Worm (Caenorhabditis elegans) whole organism, late embryonic: ENCODE results near the gene moc-2.

Source experiments
- C38D4.7 ChIP-seq: fragments of 200-800 bp; sonication (Bioruptor generic); optimal IDR thresholded peaks from 2 replicates; lab custom pipeline; 2018; ENCODE audit warnings: mild to moderate bottlenecking, missing genetic modification characterization, moderate library complexity, missing compliant biosample characterization
- Y22D7AL.16 ChIP-seq: sonication (generic microtip); optimal IDR thresholded peaks from 2 replicates; lab custom pipeline; 2016; ENCODE audit warnings: missing genetic modification characterization, missing compliant biosample characterization
- ahr-1 ChIP-seq: sonication (generic microtip); optimal IDR thresholded peaks from 2 replicates; lab custom pipeline; 2016; ENCODE audit warnings: missing genetic modification characterization, missing compliant biosample characterization
- ama-1 ChIP-seq: fragments of 150-350 bp; optimal IDR thresholded peaks from 2 replicates; lab custom pipeline; 2014
- ceh-14 ChIP-seq: sonication (generic microtip); optimal IDR thresholded peaks from 2 replicates; lab custom pipeline; 2016; ENCODE audit warnings: missing genotype, missing genetic modification characterization, missing compliant biosample characterization
- ceh-22 ChIP-seq: sonication (generic microtip); optimal IDR thresholded peaks from 2 replicates; lab custom pipeline; 2017; ENCODE audit warnings: missing biosample characterization, missing genetic modification characterization
- ceh-31 ChIP-seq: sonication (generic microtip); optimal IDR thresholded peaks from 2 replicates; lab custom pipeline; 2016; ENCODE audit warnings: missing genetic modification characterization, missing compliant biosample characterization
- ceh-34 ChIP-seq: sonication (generic microtip); optimal IDR thresholded peaks from 2 replicates; lab custom pipeline; 2016; ENCODE audit warnings: mild to moderate bottlenecking, missing genetic modification characterization, missing compliant biosample characterization
- ceh-45 ChIP-seq: fragments of 200-800 bp; sonication (Bioruptor generic); IDR thresholded peaks from 2 replicates; pipeline ENCODE4 v1.3.6; 2022; ENCODE audit warnings: missing genetic modification reagents, missing genetic modification characterization, missing compliant biosample characterization
- dve-1 ChIP-seq: sonication (generic microtip); optimal IDR thresholded peaks from 2 replicates; lab custom pipeline; 2017; ENCODE audit warnings: antibody characterized with exemption, mild to moderate bottlenecking, missing genetic modification characterization, missing compliant biosample characterization
- elt-2 ChIP-seq: sonication (generic microtip); optimal IDR thresholded peaks from 2 replicates; lab custom pipeline; 2016; ENCODE audit warnings: missing genetic modification reagents, missing genetic modification characterization, missing compliant biosample characterization
- elt-4 ChIP-seq: sonication (generic microtip); optimal IDR thresholded peaks from 2 replicates; lab custom pipeline; 2016; ENCODE audit warnings: missing genetic modification characterization, missing compliant biosample characterization
- ets-4 ChIP-seq: sonication (generic microtip); optimal IDR thresholded peaks from 2 replicates; lab custom pipeline; 2016; ENCODE audit warnings: missing genetic modification characterization, missing compliant biosample characterization
- fax-1 ChIP-seq: sonication (generic microtip); optimal IDR thresholded peaks from 2 replicates; lab custom pipeline; 2016; ENCODE audit warnings: missing genotype, missing genetic modification characterization, missing compliant biosample characterization
- fkh-10 ChIP-seq: fragments of 150-350 bp; optimal IDR thresholded peaks from 2 replicates; lab custom pipeline; 2014; ENCODE audit warnings: missing biosample characterization, missing genetic modification reagents, missing genetic modification characterization
- gmeb-2 ChIP-seq: sonication (generic microtip); optimal IDR thresholded peaks from 2 replicates; lab custom pipeline; 2016; ENCODE audit warnings: missing genetic modification characterization, inconsistent platforms, missing compliant biosample characterization
- hlh-6 ChIP-seq: sonication (generic microtip); optimal IDR thresholded peaks from 2 replicates; lab custom pipeline; 2016; ENCODE audit warnings: missing genotype, missing genetic modification characterization, missing compliant biosample characterization
- lim-6 ChIP-seq: sonication (generic microtip); optimal IDR thresholded peaks from 2 replicates; lab custom pipeline; 2016; ENCODE audit warnings: missing genetic modification characterization, missing compliant biosample characterization
- lin-11 ChIP-seq: fragments of 200-800 bp; sonication (Bioruptor generic); optimal IDR thresholded peaks from 2 replicates; lab custom pipeline; 2018; ENCODE audit warnings: mild to moderate bottlenecking, missing genetic modification characterization, missing compliant biosample characterization
- madf-2 ChIP-seq: sonication (generic microtip); optimal IDR thresholded peaks from 2 replicates; lab custom pipeline; 2017; ENCODE audit warnings: missing genetic modification characterization, missing compliant biosample characterization
- mec-3 ChIP-seq: sonication (generic microtip); optimal IDR thresholded peaks from 2 replicates; lab custom pipeline; 2016; ENCODE audit warnings: borderline replicate concordance, missing genetic modification characterization, missing compliant biosample characterization
- nfya-1 ChIP-seq: sonication (generic microtip); optimal IDR thresholded peaks from 2 replicates; lab custom pipeline; 2017; ENCODE audit warnings: missing genetic modification characterization, mild to moderate bottlenecking, missing compliant biosample characterization, antibody characterized with exemption, moderate library complexity
- nhr-11 ChIP-seq: fragments of 150-350 bp; optimal IDR thresholded peaks from 2 replicates; lab custom pipeline; 2014; ENCODE audit warnings: missing biosample characterization, missing genetic modification characterization
- nhr-232 ChIP-seq: sonication (generic microtip); optimal IDR thresholded peaks from 2 replicates; lab custom pipeline; 2016; ENCODE audit warnings: missing genetic modification characterization, missing compliant biosample characterization
- npax-4 ChIP-seq: sonication (generic microtip); optimal IDR thresholded peaks from 2 replicates; lab custom pipeline; 2016; ENCODE audit warnings: missing genetic modification characterization, missing compliant biosample characterization
- pag-3 ChIP-seq: sonication (generic microtip); optimal IDR thresholded peaks from 2 replicates; lab custom pipeline; 2016; ENCODE audit warnings: missing compliant biosample characterization, missing genetic modification characterization, borderline replicate concordance
- pat-9 ChIP-seq: fragments of 200-800 bp; sonication (Bioruptor generic); optimal IDR thresholded peaks from 2 replicates; lab custom pipeline; 2018; ENCODE audit warnings: mild to moderate bottlenecking, missing genetic modification characterization, moderate library complexity, missing compliant biosample characterization
- pax-1 ChIP-seq: fragments of 150-350 bp; optimal IDR thresholded peaks from 2 replicates; lab custom pipeline; 2014; ENCODE audit warnings: missing biosample characterization, missing genetic modification characterization
- pha-2 ChIP-seq: sonication (generic microtip); optimal IDR thresholded peaks from 2 replicates; lab custom pipeline; 2017; ENCODE audit warnings: mild to moderate bottlenecking, missing genetic modification characterization, missing compliant biosample characterization
- ref-2 ChIP-seq: sonication (generic microtip); optimal IDR thresholded peaks from 2 replicates; lab custom pipeline; 2016; ENCODE audit warnings: missing genetic modification characterization, missing compliant biosample characterization
- rnt-1 ChIP-seq: sonication (generic microtip); optimal IDR thresholded peaks from 2 replicates; lab custom pipeline; 2016; ENCODE audit warnings: missing genetic modification characterization, missing compliant biosample characterization
- sdc-2 ChIP-seq: sonication (generic microtip); optimal IDR thresholded peaks from 2 replicates; lab custom pipeline; 2016; ENCODE audit warnings: missing genotype, missing genetic modification characterization, missing compliant biosample characterization
- sox-2 ChIP-seq: fragments of 200-800 bp; sonication (Bioruptor generic); IDR thresholded peaks from 2 replicates; pipeline ENCODE4 v1.3.6; 2022; ENCODE audit warnings: missing genetic modification reagents, missing genetic modification characterization, missing compliant biosample characterization
- syd-9 ChIP-seq: sonication (generic microtip); optimal IDR thresholded peaks from 2 replicates; lab custom pipeline; 2016; ENCODE audit warnings: mild to moderate bottlenecking, missing genetic modification characterization, moderate library complexity, missing compliant biosample characterization
- tbx-2 ChIP-seq: sonication (generic microtip); optimal IDR thresholded peaks from 2 replicates; lab custom pipeline; 2016; ENCODE audit warnings: missing genetic modification characterization, missing compliant biosample characterization
- tbx-7 ChIP-seq: sonication (generic microtip); optimal IDR thresholded peaks from 2 replicates; lab custom pipeline; 2016; ENCODE audit warnings: missing genotype, missing genetic modification characterization, missing compliant biosample characterization
- ttx-3 ChIP-seq: sonication (generic microtip); optimal IDR thresholded peaks from 2 replicates; lab custom pipeline; 2016; ENCODE audit warnings: missing genetic modification reagents, missing genetic modification characterization, missing compliant biosample characterization
- unc-55 ChIP-seq: sonication (generic microtip); optimal IDR thresholded peaks from 2 replicates; lab custom pipeline; 2017; ENCODE audit warnings: missing biosample characterization, missing genetic modification reagents, missing genetic modification characterization
- unc-86 ChIP-seq: sonication (generic microtip); optimal IDR thresholded peaks from 2 replicates; lab custom pipeline; 2016; ENCODE audit warnings: missing genetic modification characterization, missing compliant biosample characterization

The moc-2 gene

ce11 chrV:6515344-6515743 is 11.4 kb upstream of the moc-2 start:
- no peak for TF ChIP-seq dve-1 (tag; lab: Kevin White, UChicago)
- no peak for TF ChIP-seq lin-11 (tag; lab: Kevin White, UChicago)
- no peak for TF ChIP-seq ceh-22 (tag; lab: Kevin White, UChicago)
- no peak for TF ChIP-seq pax-1
- no peak for TF ChIP-seq pat-9
- no peak for TF ChIP-seq ttx-3 (tag; lab: Kevin White, UChicago)
- no peak for TF ChIP-seq hlh-6 (tag; lab: Kevin White, UChicago)
- TF ChIP-seq lim-6 (tag; lab: Kevin White, UChicago), result no peak
- no peak for TF ChIP-seq ref-2 (tag; lab: Kevin White, UChicago)
- no peak for TF ChIP-seq C38D4.7 (GFP tag; lab: Kevin White, UChicago)
- no peak for TF ChIP-seq npax-4 (tag; lab: Kevin White, UChicago)
- TF ChIP-seq sdc-2 (tag; lab: Kevin White, UChicago), result no peak
- TF ChIP-seq fax-1 (tag; lab: Kevin White, UChicago), result no peak
- no peak for TF ChIP-seq tbx-2
- no peak for TF ChIP-seq gmeb-2 (tag; lab: Kevin White, UChicago)
- no peak for TF ChIP-seq ets-4 (tag; lab: Kevin White, UChicago)
- no peak for TF ChIP-seq pha-2 (tag; lab: Kevin White, UChicago)
- TF ChIP-seq, all 69 proteins: peak for 0

DNA sequence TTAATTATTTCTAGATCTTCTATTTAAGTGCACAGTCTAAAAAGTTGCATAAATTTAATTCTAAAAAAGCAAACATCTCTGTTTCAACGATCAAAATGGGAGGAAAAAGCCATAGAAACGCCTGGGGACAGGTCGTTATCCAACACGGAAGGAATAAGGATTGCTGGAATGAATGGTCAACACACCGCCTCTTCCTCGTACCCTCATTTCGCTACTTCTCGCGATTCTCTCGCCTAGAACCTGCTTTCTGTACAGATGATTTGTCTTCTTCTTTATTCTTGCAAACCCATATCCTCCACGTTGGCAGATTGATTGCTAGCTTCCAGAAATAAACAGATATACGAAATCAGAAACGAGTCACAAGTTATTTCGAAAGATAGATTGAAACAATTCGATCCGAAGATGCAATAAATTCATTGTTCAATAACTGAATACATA is 10.9 kb upstream of the moc-2 start, which contains the start of gene dpy-11:
dpy-11 (minus strand) TSS at position 354 of the 438 bp plus-strand sequence.
- TF ChIP-seq ceh-14 (no peak), ceh-45 (0 out of 2 replicates have a peak, but pooled peaks have one; percentile 40)

ce11 chrV:6513786-6514430 is 9.9 kb upstream of the moc-2 start:
- TF ChIP-seq hlh-6 (tag; lab: Kevin White, UChicago) (no peak), rnt-1 (tag; lab: Kevin White, UChicago) (no peak), pax-1 (no peak), nfya-1 (tag; lab: Kevin White, UChicago) (no peak), dve-1 (tag; lab: Kevin White, UChicago) (no peak)
- TF ChIP-seq, all 69 proteins: peak for 0

DNA sequence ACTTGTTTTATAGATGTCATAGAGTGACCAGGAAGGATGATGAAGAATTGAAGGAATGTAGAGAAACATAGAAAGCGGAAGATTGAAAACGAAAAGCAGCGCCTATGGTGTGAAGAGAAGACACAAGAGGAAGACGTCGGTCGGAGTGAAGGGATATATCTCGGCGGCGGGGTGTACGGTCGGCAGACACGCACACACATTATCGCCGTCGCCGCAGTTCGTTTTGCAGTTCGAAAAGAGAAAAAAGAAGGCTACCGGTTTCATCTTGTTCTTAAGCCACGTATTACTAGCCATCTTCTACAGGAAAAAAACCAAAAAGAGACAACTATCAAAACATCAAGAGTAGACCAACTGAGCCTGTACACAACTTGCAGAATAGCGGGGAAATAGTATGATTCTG is 9.4 kb upstream of the moc-2 start:
- TF ChIP-seq ets-4 (tag; lab: Kevin White, UChicago) (no peak), ceh-14 (no peak), hlh-6 (tag; lab: Kevin White, UChicago) (no peak), unc-86 (tag; lab: Kevin White, UChicago) (no peak), lim-6 (tag; lab: Kevin White, UChicago) (no peak), ahr-1 (tag; lab: Kevin White, UChicago) (no peak), syd-9 (tag; lab: Kevin White, UChicago) (no peak), nhr-11 (tag; lab: Kevin White, UChicago) (no peak), lin-11 (tag; lab: Kevin White, UChicago) (no peak), Y22D7AL.16 (no peak), nhr-232 (no peak), ceh-22 (tag; lab: Kevin White, UChicago) (no peak), madf-2 (tag; lab: Kevin White, UChicago) (no peak)

DNA sequence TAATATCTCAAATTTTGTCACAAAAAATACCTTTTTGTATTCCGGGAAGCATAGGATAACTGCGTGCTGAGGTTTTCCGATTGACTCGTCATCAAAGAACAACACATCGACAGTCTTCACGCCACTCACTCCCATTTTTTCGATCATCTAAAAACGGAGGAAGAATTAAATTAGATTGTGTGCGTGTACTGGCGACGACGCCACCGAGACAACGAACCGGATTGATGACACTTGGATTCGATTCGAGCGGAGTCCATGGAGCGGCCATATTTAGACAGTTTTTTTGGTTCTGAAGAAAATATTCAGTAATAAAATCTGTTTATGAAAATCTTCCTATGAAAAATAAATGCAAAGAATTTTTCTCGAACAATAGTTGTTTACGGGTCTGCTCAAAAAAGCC is 7.1 kb upstream of the moc-2 start, which contains the start of gene ubh-1:
ubh-1 (minus strand) TSS at position 289 of the 400 bp plus-strand sequence.
- TF ChIP-seq ceh-14 (no peak), pag-3 (tag; lab: Kevin White, UChicago) (no peak), mec-3 (tag; lab: Kevin White, UChicago) (no peak), tbx-7 (tag; lab: Kevin White, UChicago) (no peak), gmeb-2 (tag; lab: Kevin White, UChicago) (no peak), ama-1 (lab: Kevin White, UChicago) (no peak), ceh-34 (tag; lab: Kevin White, UChicago) (no peak), unc-55 (GFP tag; lab: Kevin White, UChicago) (no peak), ceh-31 (tag; lab: Kevin White, UChicago) (no peak), pax-1 (no peak), nfya-1 (tag; lab: Kevin White, UChicago) (no peak), dve-1 (tag; lab: Kevin White, UChicago) (no peak), sox-2 (no peak), fkh-10 (GFP tag; lab: Kevin White, UChicago) (no peak), syd-9 (tag; lab: Kevin White, UChicago) (no peak), elt-4 (tag; lab: Kevin White, UChicago) (no peak), unc-86 (tag; lab: Kevin White, UChicago) (no peak), npax-4 (tag; lab: Kevin White, UChicago) (no peak), elt-2 (tag; lab: Kevin White, UChicago) (no peak)
